Worm (Caenorhabditis elegans) whole organism, early embryonic: Measurements from ENCODE around the gene F47G9.6.

Source experiments
- ama-1 ChIP-seq: fragments of 150-350 bp; optimal IDR thresholded peaks from 2 replicates; lab custom pipeline; 2014
- ceh-13 ChIP-seq: fragments of 200-800 bp; sonication (Bioruptor generic); optimal IDR thresholded peaks from 2 replicates; lab custom pipeline; 2018; ENCODE audit warnings: mild to moderate bottlenecking, missing genetic modification characterization, missing compliant biosample characterization
- ets-7 ChIP-seq: sonication (generic microtip); optimal IDR thresholded peaks from 2 replicates; lab custom pipeline; 2016; ENCODE audit warnings: missing genotype, missing genetic modification characterization, missing compliant biosample characterization
- flt-1 ChIP-seq: fragments of 200-800 bp; sonication (Bioruptor generic); IDR thresholded peaks from 2 replicates; pipeline ENCODE4 v1.3.6; 2022; ENCODE audit warnings: missing genetic modification characterization, missing compliant biosample characterization
- hmg-4 ChIP-seq: fragments of 200-800 bp; sonication (Bioruptor generic); optimal IDR thresholded peaks from 2 replicates; lab custom pipeline; 2018; ENCODE audit warnings: mild to moderate bottlenecking, missing genetic modification characterization, missing compliant biosample characterization
- scrt-1 ChIP-seq: fragments of 200-800 bp; sonication (Bioruptor generic); IDR thresholded peaks from 2 replicates; pipeline ENCODE4 v1.3.6; 2022; ENCODE audit warnings: missing genetic modification characterization, missing compliant biosample characterization
- sea-1 ChIP-seq: fragments of 200-800 bp; sonication (Bioruptor generic); conservative IDR thresholded peaks from 2 replicates; pipeline ENCODE4 v1.3.6; 2022; ENCODE audit warnings: missing genetic modification characterization, missing compliant biosample characterization
- tbx-37 ChIP-seq: fragments of 200-800 bp; sonication (Bioruptor generic); conservative IDR thresholded peaks from 2 replicates; pipeline ENCODE4 v1.3.6; 2022; ENCODE audit warnings: missing genetic modification reagents, missing genetic modification characterization, missing compliant biosample characterization
- tra-4 ChIP-seq: sonication (generic microtip); optimal IDR thresholded peaks from 2 replicates; lab custom pipeline; 2017; ENCODE audit warnings: missing genetic modification characterization, missing compliant biosample characterization

- no peak for TF ChIP-seq ets-7 (tag; lab: Kevin White, UChicago)
- TF ChIP-seq tra-4: no peak
- TF ChIP-seq flt-1 (GFP tag; lab: Robert Waterston, UW): no peak
- TF ChIP-seq ama-1 (lab: Kevin White, UChicago): no peak
- TF ChIP-seq hmg-4 (GFP tag; lab: Kevin White, UChicago): no peak
- TF ChIP-seq sea-1 (GFP tag; lab: Robert Waterston, UW): no peak
- no peak for TF ChIP-seq scrt-1 (GFP tag; lab: Robert Waterston, UW)
- no peak for TF ChIP-seq ceh-13
- no peak for TF ChIP-seq tbx-37 (GFP tag; lab: Robert Waterston, UW)
Measured at ce11 chrV:11372284-11372878, 43.2 kb downstream of the F47G9.6 start.
